Worm (Caenorhabditis elegans) whole organism, mixed stage, embryonic: ENCODE measurements around the gene srw-9.

ENCODE experiments used
- M03D4.4 ChIP-seq: sonication (generic microtip); optimal IDR thresholded peaks from 2 replicates; lab custom pipeline; 2017; ENCODE audit warnings: mild to moderate bottlenecking, missing genetic modification characterization, missing compliant biosample characterization
- bed-3 ChIP-seq: fragments of 200-800 bp; sonication (Bioruptor generic); optimal IDR thresholded peaks from 3 replicates; lab custom pipeline; 2018; ENCODE audit warnings: mild to moderate bottlenecking, missing genetic modification characterization, moderate library complexity, missing compliant biosample characterization
- blmp-1 ChIP-seq: fragments of 150-350 bp; optimal IDR thresholded peaks from 2 replicates; lab custom pipeline; 2014; ENCODE audit warnings: missing biosample characterization, missing genetic modification characterization
- ceh-39 ChIP-seq: fragments of 150-350 bp; optimal IDR thresholded peaks from 2 replicates; lab custom pipeline; 2014; ENCODE audit warnings: missing biosample characterization, missing genetic modification characterization
- ceh-43 ChIP-seq: fragments of 200-800 bp; sonication (Bioruptor generic); optimal IDR thresholded peaks from 2 replicates; lab custom pipeline; 2018; ENCODE audit warnings: mild to moderate bottlenecking, missing genetic modification characterization, moderate library complexity, missing compliant biosample characterization
- ceh-83 ChIP-seq: fragments of 200-800 bp; sonication (Bioruptor generic); optimal IDR thresholded peaks from 2 replicates; lab custom pipeline; 2018; ENCODE audit warnings: mild to moderate bottlenecking, missing genetic modification characterization, missing compliant biosample characterization
- cnd-1 ChIP-seq: fragments of 200-800 bp; sonication (Bioruptor generic); optimal IDR thresholded peaks from 2 replicates; lab custom pipeline; 2018; ENCODE audit warnings: mild to moderate bottlenecking, missing genetic modification characterization, missing compliant biosample characterization
- drap-1 ChIP-seq: fragments of 200-800 bp; sonication (Bioruptor generic); optimal IDR thresholded peaks from 3 replicates; lab custom pipeline; 2018; ENCODE audit warnings: mild to moderate bottlenecking, missing genetic modification characterization, missing compliant biosample characterization
- elt-3 ChIP-seq: fragments of 150-350 bp; optimal IDR thresholded peaks from 2 replicates; lab custom pipeline; 2014; ENCODE audit warnings: missing biosample characterization, missing genetic modification characterization
- ham-2 ChIP-seq: fragments of 200-800 bp; sonication (Bioruptor generic); optimal IDR thresholded peaks from 2 replicates; lab custom pipeline; 2018; ENCODE audit warnings: mild to moderate bottlenecking, missing genetic modification characterization, missing compliant biosample characterization
- hlh-1 ChIP-seq: fragments of 150-350 bp; optimal IDR thresholded peaks from 2 replicates; lab custom pipeline; 2014; ENCODE audit warnings: missing biosample characterization, missing genetic modification reagents, missing genetic modification characterization
- lin-13 ChIP-seq: fragments of 150-350 bp; optimal IDR thresholded peaks from 2 replicates; lab custom pipeline; 2014; ENCODE audit warnings: missing biosample characterization, missing genetic modification characterization
- lin-32 ChIP-seq: fragments of 200-800 bp; sonication (Bioruptor generic); optimal IDR thresholded peaks from 2 replicates; lab custom pipeline; 2018; ENCODE audit warnings: mild to moderate bottlenecking, missing genetic modification characterization, missing compliant biosample characterization
- lsy-2 ChIP-seq: fragments of 150-350 bp; optimal IDR thresholded peaks from 2 replicates; lab custom pipeline; 2014; ENCODE audit warnings: missing biosample characterization, missing genetic modification characterization
- mab-5 ChIP-seq: fragments of 150-350 bp; optimal IDR thresholded peaks from 2 replicates; lab custom pipeline; 2014; ENCODE audit warnings: missing biosample characterization, missing genetic modification characterization
- mep-1 ChIP-seq: fragments of 150-350 bp; optimal IDR thresholded peaks from 2 replicates; lab custom pipeline; 2017; ENCODE audit warnings: missing biosample characterization, missing genetic modification reagents, missing genetic modification characterization, inconsistent platforms
- nhr-12 ChIP-seq: fragments of 150-350 bp; optimal IDR thresholded peaks from 2 replicates; lab custom pipeline; 2014; ENCODE audit warnings: missing biosample characterization, missing genetic modification characterization
- nhr-237 ChIP-seq: fragments of 150-350 bp; optimal IDR thresholded peaks from 2 replicates; lab custom pipeline; 2014; ENCODE audit warnings: missing biosample characterization, missing genetic modification characterization
- nhr-28 ChIP-seq: fragments of 150-350 bp; optimal IDR thresholded peaks from 2 replicates; lab custom pipeline; 2014; ENCODE audit warnings: missing biosample characterization, missing genetic modification characterization
- nhr-76 ChIP-seq: sonication (generic microtip); optimal IDR thresholded peaks from 2 replicates; lab custom pipeline; 2017; ENCODE audit warnings: missing biosample characterization, missing genetic modification characterization
- pha-4 ChIP-seq: fragments of 150-350 bp; optimal IDR thresholded peaks from 2 replicates; lab custom pipeline; 2018; ENCODE audit warnings: missing biosample characterization, missing genetic modification reagents, missing genetic modification characterization
- sem-2 ChIP-seq: fragments of 200-800 bp; sonication (Bioruptor generic); optimal IDR thresholded peaks from 2 replicates; lab custom pipeline; 2018; ENCODE audit warnings: mild to moderate bottlenecking, missing genetic modification characterization, missing compliant biosample characterization
- snpc-4 ChIP-seq: fragments of 150-350 bp; optimal IDR thresholded peaks from 2 replicates; lab custom pipeline; 2014; ENCODE audit warnings: missing biosample characterization, missing genetic modification characterization
- sptf-1 ChIP-seq: sonication (generic microtip); optimal IDR thresholded peaks from 2 replicates; lab custom pipeline; 2017; ENCODE audit warnings: mild to moderate bottlenecking, missing genetic modification characterization, moderate library complexity, missing compliant biosample characterization
- tbx-8 ChIP-seq: fragments of 200-800 bp; sonication (Bioruptor generic); optimal IDR thresholded peaks from 2 replicates; lab custom pipeline; 2018; ENCODE audit warnings: mild to moderate bottlenecking, missing genetic modification characterization, moderate library complexity, missing compliant biosample characterization
- unc-120 ChIP-seq: sonication (generic microtip); optimal IDR thresholded peaks from 2 replicates; lab custom pipeline; 2017; ENCODE audit warnings: missing genetic modification characterization, missing compliant biosample characterization; ENCODE audit not compliant: poor library complexity, severe bottlenecking
- unc-39 ChIP-seq: fragments of 150-350 bp; optimal IDR thresholded peaks from 2 replicates; lab custom pipeline; 2014; ENCODE audit warnings: missing biosample characterization, missing genetic modification characterization
- unc-62 ChIP-seq: fragments of 150-350 bp; optimal IDR thresholded peaks from 2 replicates; lab custom pipeline; 2014; ENCODE audit warnings: missing biosample characterization, missing genetic modification reagents, missing genetic modification characterization
- zip-8 ChIP-seq: fragments of 150-350 bp; optimal IDR thresholded peaks from 2 replicates; lab custom pipeline; 2014; ENCODE audit warnings: missing biosample characterization, missing genetic modification characterization
- ztf-11 ChIP-seq: fragments of 150-350 bp; optimal IDR thresholded peaks from 2 replicates; lab custom pipeline; 2014; ENCODE audit warnings: missing biosample characterization, missing genetic modification characterization

Gene srw-9

ce11 chrIII:12738935-12739334, 18.5 kb upstream of the srw-9 start:
- TF ChIP-seq pha-4 (tag; lab: Kevin White, UChicago): no peak
- TF ChIP-seq nhr-28: no peak
- no peak for TF ChIP-seq lin-32 (GFP tag; lab: Kevin White, UChicago)
- no peak for TF ChIP-seq unc-39 (tag; lab: Kevin White, UChicago)
- TF ChIP-seq unc-120: no peak
- TF ChIP-seq unc-62: no peak
- TF ChIP-seq ham-2 (GFP tag; lab: Kevin White, UChicago): no peak
- TF ChIP-seq ceh-83: no peak
- no peak for TF ChIP-seq lsy-2 (tag; lab: Kevin White, UChicago)
- no peak for TF ChIP-seq lin-13 (tag; lab: Kevin White, UChicago)
- no peak for TF ChIP-seq mep-1
- no peak for TF ChIP-seq ceh-43

DNA sequence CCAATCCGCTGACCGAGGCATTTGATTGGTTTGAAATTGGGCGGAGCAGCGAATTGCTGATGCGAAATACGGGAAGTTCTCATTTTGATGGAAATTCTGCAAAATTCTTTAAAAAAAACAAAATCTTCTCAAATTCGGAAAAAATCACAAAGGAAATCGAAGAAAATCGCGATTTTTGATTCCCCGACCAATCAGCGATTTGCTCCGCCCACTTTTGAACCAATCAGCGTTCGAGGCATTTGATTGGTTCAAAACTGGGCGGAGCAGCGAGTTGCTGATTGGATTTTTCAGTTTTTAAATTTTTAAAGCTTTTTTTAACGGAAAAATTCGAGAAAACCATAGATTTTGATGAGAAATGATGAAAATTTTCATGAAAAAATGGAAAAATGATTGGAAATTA, 17.2 kb upstream of the srw-9 start:
- TF ChIP-seq tbx-8 (GFP tag; lab: Kevin White, UChicago) (no peak), mep-1 (no peak), nhr-76 (no peak), sptf-1 (tag; lab: Kevin White, UChicago) (no peak), nhr-12 (no peak), nhr-28 (no peak), ceh-39 (tag; lab: Kevin White, UChicago) (no peak), sem-2 (no peak), cnd-1 (tag; lab: Kevin White, UChicago) (no peak), bed-3 (GFP tag; lab: Kevin White, UChicago) (no peak), lin-13 (tag; lab: Kevin White, UChicago) (no peak), zip-8 (no peak), nhr-237 (no peak)
- TF ChIP-seq, all 35 proteins: peak for 0

ce11 chrIII:12743515-12743914, 14.0 kb upstream of the srw-9 start:
- TF ChIP-seq lsy-2 (tag; lab: Kevin White, UChicago) (no peak), drap-1 (GFP tag; lab: Kevin White, UChicago) (no peak), blmp-1 (tag; lab: Kevin White, UChicago) (no peak), ham-2 (GFP tag; lab: Kevin White, UChicago) (no peak), lin-13 (tag; lab: Kevin White, UChicago) (no peak)

DNA sequence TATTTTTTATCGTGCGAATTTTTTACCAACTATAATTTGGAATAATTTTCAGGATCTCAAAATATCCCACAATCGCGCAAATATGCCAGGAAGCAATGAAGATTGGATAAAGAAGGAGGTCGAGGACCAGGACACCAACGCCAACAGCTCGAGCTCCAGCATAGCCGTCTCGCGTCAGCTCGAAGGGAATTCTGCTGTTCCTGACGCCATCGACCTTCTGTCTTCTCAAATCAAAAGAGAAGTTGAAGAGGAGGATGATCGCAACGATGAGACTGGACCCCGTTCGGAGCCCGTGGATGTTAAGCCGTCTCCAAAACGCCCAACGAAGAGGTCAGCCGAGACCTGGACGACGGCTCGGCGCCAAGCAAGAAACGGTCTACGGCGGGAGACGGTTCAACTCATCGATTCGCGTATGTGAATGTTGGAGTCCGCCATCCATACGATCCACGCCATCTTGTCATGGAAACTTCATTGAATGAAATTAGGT, 11.1 kb upstream of the srw-9 start, which contains the start of gene Y111B2A.21:
TSS of gene Y111B2A.21 (plus strand) at position 51 of the 487 bp plus-strand sequence.
- no peak for TF ChIP-seq hlh-1
- no peak for TF ChIP-seq mab-5 (tag; lab: Kevin White, UChicago)
- TF ChIP-seq blmp-1 (tag; lab: Kevin White, UChicago): no peak
- no peak for TF ChIP-seq ham-2 (GFP tag; lab: Kevin White, UChicago)
- no peak for TF ChIP-seq unc-120
- TF ChIP-seq pha-4 (tag; lab: Kevin White, UChicago): no peak
- no peak for TF ChIP-seq sem-2

- TF ChIP-seq lin-13 (tag; lab: Kevin White, UChicago) (no peak), ceh-43 (no peak), mab-5 (tag; lab: Kevin White, UChicago) (no peak), elt-3 (no peak), nhr-28 (no peak)
Measured at ce11 chrIII:12750831-12751230, 6.6 kb upstream of the srw-9 start, which contains the start of the genes irld-60 and irld-20. Gene irld-60, minus strand, starts transcription at chrIII:12750931. Gene irld-20, plus strand, starts transcription at chrIII:12751109.

- TF ChIP-seq ceh-43 (no peak), unc-62 (no peak), zip-8 (no peak), snpc-4 (tag; lab: Kevin White, UChicago) (no peak), drap-1 (GFP tag; lab: Kevin White, UChicago) (no peak), elt-3 (no peak), unc-39 (tag; lab: Kevin White, UChicago) (no peak)
Measured at ce11 chrIII:12755048-12755447, 2.4 kb upstream of the srw-9 start, which contains the start of gene srw-10. Gene srw-10, plus strand, starts transcription at chrIII:12755348.

ce11 chrIII:12764241-12764640, 6.8 kb downstream of the srw-9 start, which contains the start of the genes irld-19 and irld-61:
Gene irld-19, minus strand, starts transcription at chrIII:12764341.
Gene irld-61, plus strand, starts transcription at chrIII:12764553.
- TF ChIP-seq unc-120 (no peak), pha-4 (tag; lab: Kevin White, UChicago) (no peak), ztf-11 (tag; lab: Kevin White, UChicago) (no peak), M03D4.4 (tag; lab: Kevin White, UChicago) (no peak), nhr-76 (no peak), nhr-12 (no peak), mab-5 (tag; lab: Kevin White, UChicago) (no peak), cnd-1 (tag; lab: Kevin White, UChicago) (no peak), hlh-1 (no peak), nhr-237 (no peak), tbx-8 (GFP tag; lab: Kevin White, UChicago) (no peak), sem-2 (no peak)
